Fruit fly (Drosophila melanogaster): Measurements from ENCODE around the gene GckIII.

Gene GckIII

dm6 chr3R:17120165-17120564 lies 34.9 kb downstream of the GckIII start, which contains the start of gene CG34278:
CG34278 (plus strand) TSS chr3R:17120465.
- TF ChIP-seq HLH106 (tag; optimal IDR thresholded peaks at IDR 0.05) (no peak), brk (GFP tag; optimal IDR thresholded peaks at IDR 0.05) (no peak), sage (GFP tag; optimal IDR thresholded peaks at IDR 0.05) (no peak), N (GFP tag; optimal IDR thresholded peaks at IDR 0.05) (no peak)

DNA sequence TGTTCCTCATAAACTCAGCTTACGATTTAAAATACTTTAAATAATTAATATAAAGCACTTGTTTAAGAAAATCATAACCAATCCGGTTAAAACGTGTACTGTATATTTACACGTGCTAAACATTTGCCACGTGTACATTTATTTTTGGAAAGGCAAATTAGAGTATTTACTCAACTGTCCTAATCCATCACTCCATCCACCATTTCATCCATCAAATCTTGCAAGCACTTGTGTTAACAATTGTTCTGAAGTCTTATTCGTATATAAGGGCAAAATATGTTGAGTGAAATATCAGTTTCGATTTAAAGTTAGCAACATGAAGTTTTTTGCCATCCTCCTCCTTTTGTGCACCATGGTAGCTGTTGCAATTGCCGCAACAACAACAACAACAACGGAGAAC lies 36.0 kb downstream of the GckIII start, which contains the start of gene CG42779:
TSS of gene CG42779 (plus strand) at position 301 of the 400 bp plus-strand sequence.
- TF ChIP-seq h (GFP tag; optimal IDR thresholded peaks at IDR 0.05) (no peak), dmrt93B (GFP tag; optimal IDR thresholded peaks at IDR 0.05) (no peak), Rel (GFP tag; optimal IDR thresholded peaks at IDR 0.05) (no peak), Rel (tag; optimal IDR thresholded peaks at IDR 0.05) (no peak), br (GFP tag; optimal IDR thresholded peaks at IDR 0.05) (no peak), ey (GFP tag; optimal IDR thresholded peaks at IDR 0.05) (no peak), dl (GFP tag; optimal IDR thresholded peaks at IDR 0.05; ENCODE audit: insufficient read depth in 1 of 2, partially characterized antibody in 2 of 2) (no peak), Mio (GFP tag; optimal IDR thresholded peaks at IDR 0.05) (no peak), Hr83 (GFP tag; optimal IDR thresholded peaks at IDR 0.05; ENCODE audit: poor library complexity, severe bottlenecking) (no peak), Hr78 (GFP tag; optimal IDR thresholded peaks at IDR 0.05) (no peak), N (GFP tag; optimal IDR thresholded peaks at IDR 0.05) (no peak), woc (GFP tag; optimal IDR thresholded peaks at IDR 0.05) (no peak), Vsx2 (GFP tag; optimal IDR thresholded peaks at IDR 0.05; ENCODE audit: partially characterized antibody) (no peak)

- TF ChIP-seq h (GFP tag; optimal IDR thresholded peaks at IDR 0.05), result peak; percentile 26
- TF ChIP-seq rgr (GFP tag; optimal IDR thresholded peaks at IDR 0.05), result peak; percentile 53
- no peak for TF ChIP-seq CG32264 (GFP tag; optimal IDR thresholded peaks at IDR 0.05)
- peak; percentile 27 for TF ChIP-seq ey (GFP tag; optimal IDR thresholded peaks at IDR 0.05)
- TF ChIP-seq N (GFP tag; optimal IDR thresholded peaks at IDR 0.05), result no peak
- TF ChIP-seq Abd-B (GFP tag; optimal IDR thresholded peaks at IDR 0.05), result no peak
- TF ChIP-seq CrebA (GFP tag; optimal IDR thresholded peaks at IDR 0.05; ENCODE audit: borderline replicate concordance), result no peak
- TF ChIP-seq Hr78 (GFP tag; optimal IDR thresholded peaks at IDR 0.05), result no peak
- no peak for TF ChIP-seq pan (optimal IDR thresholded peaks at IDR 0.05)
- peak; percentile 80 for TF ChIP-seq Sp1 (GFP tag; optimal IDR thresholded peaks at IDR 0.05)
- no peak for TF ChIP-seq Mio (GFP tag; optimal IDR thresholded peaks at IDR 0.05)
- peak; percentile 60 for TF ChIP-seq psq (GFP tag; optimal IDR thresholded peaks at IDR 0.05)
- TF ChIP-seq sv (GFP tag; optimal IDR thresholded peaks at IDR 0.05), result no peak
- no peak for TF ChIP-seq lola (GFP tag; optimal IDR thresholded peaks at IDR 0.05)
- TF ChIP-seq Dif (GFP tag; optimal IDR thresholded peaks at IDR 0.05; ENCODE audit: partially characterized antibody), result no peak
- peak; percentile 40 for TF ChIP-seq dmrt93B (GFP tag; optimal IDR thresholded peaks at IDR 0.05)
- TF ChIP-seq GATAd (GFP tag; optimal IDR thresholded peaks at IDR 0.05), result no peak
- peak; percentile 86 for TF ChIP-seq HLH106 (tag; optimal IDR thresholded peaks at IDR 0.05)
- TF ChIP-seq fru (GFP tag; optimal IDR thresholded peaks at IDR 0.05), result peak; percentile 61
- TF ChIP-seq Hnf4 (GFP tag; optimal IDR thresholded peaks at IDR 0.05), result no peak
- TF ChIP-seq OdsH (GFP tag; optimal IDR thresholded peaks at IDR 0.05), result peak; percentile 61
- no peak for TF ChIP-seq Rel (GFP tag; optimal IDR thresholded peaks at IDR 0.05)
- peak; percentile 24 for TF ChIP-seq Rel (tag; optimal IDR thresholded peaks at IDR 0.05)
- TF ChIP-seq Hr83 (GFP tag; optimal IDR thresholded peaks at IDR 0.05; ENCODE audit: poor library complexity, severe bottlenecking), result no peak
- TF ChIP-seq usp (GFP tag; optimal IDR thresholded peaks at IDR 0.05), result no peak
- no peak for TF ChIP-seq Jra (GFP tag; optimal IDR thresholded peaks at IDR 0.05)
- TF ChIP-seq Vsx2 (GFP tag; optimal IDR thresholded peaks at IDR 0.05; ENCODE audit: partially characterized antibody), result no peak
- TF ChIP-seq foxo (GFP tag; optimal IDR thresholded peaks at IDR 0.05), result peak in 1 of 2 experiments; percentile 78
- no peak for TF ChIP-seq sage (GFP tag; optimal IDR thresholded peaks at IDR 0.05)
- no peak for TF ChIP-seq CG9705 (GFP tag; optimal IDR thresholded peaks at IDR 0.05)
- no peak for TF ChIP-seq br (GFP tag; optimal IDR thresholded peaks at IDR 0.05)
- no peak for TF ChIP-seq brk (GFP tag; optimal IDR thresholded peaks at IDR 0.05)
Observed at dm6 chr3R:17122796-17123504, 37.6 kb downstream of the GckIII start.

All from whole organism, wandering third instar larva.